Worm (Caenorhabditis elegans) whole organism, late embryonic: ENCODE measurements around the gene F15A4.10.

Source experiments
- ceh-31 ChIP-seq: sonication (generic microtip); optimal IDR thresholded peaks from 2 replicates; lab custom pipeline; 2016; ENCODE audit warnings: missing genetic modification characterization, missing compliant biosample characterization
- fkh-6 ChIP-seq: sonication (generic microtip); optimal IDR thresholded peaks from 2 replicates; lab custom pipeline; 2016; ENCODE audit warnings: missing genetic modification characterization, missing compliant biosample characterization
- nhr-11 ChIP-seq: fragments of 150-350 bp; optimal IDR thresholded peaks from 2 replicates; lab custom pipeline; 2014; ENCODE audit warnings: missing biosample characterization, missing genetic modification characterization
- pax-1 ChIP-seq: fragments of 150-350 bp; optimal IDR thresholded peaks from 2 replicates; lab custom pipeline; 2014; ENCODE audit warnings: missing biosample characterization, missing genetic modification characterization
- pqm-1 ChIP-seq: sonication (generic microtip); optimal IDR thresholded peaks from 2 replicates; lab custom pipeline; 2016; ENCODE audit warnings: missing genetic modification characterization, missing compliant biosample characterization
- tbx-2 ChIP-seq: sonication (generic microtip); optimal IDR thresholded peaks from 2 replicates; lab custom pipeline; 2016; ENCODE audit warnings: missing genetic modification characterization, missing compliant biosample characterization
- unc-55 ChIP-seq: sonication (generic microtip); optimal IDR thresholded peaks from 2 replicates; lab custom pipeline; 2017; ENCODE audit warnings: missing biosample characterization, missing genetic modification reagents, missing genetic modification characterization

DNA sequence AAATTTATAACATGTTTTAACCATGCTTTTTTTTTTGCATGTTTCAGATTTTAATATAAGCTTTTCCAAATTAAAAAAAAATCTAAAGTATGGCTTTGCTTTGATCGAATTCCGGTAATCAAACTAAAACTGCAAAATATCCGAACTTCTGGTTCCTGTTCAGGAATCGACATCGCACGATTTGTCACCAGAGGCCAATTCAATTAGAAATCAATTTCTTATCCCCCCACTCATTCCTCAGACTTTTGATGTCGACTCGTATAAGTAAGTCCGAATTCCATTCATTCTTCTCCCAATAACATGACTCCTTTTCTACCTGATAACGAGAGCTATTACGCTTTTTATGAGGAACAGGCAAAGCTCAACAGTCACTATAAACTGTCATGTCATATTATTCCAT, 36.7 kb downstream of the F15A4.10 start, which contains the start of gene srh-27:
- no peak for TF ChIP-seq ceh-31 (tag; lab: Kevin White, UChicago)
- no peak for TF ChIP-seq fkh-6 (tag; lab: Kevin White, UChicago)
- TF ChIP-seq nhr-11 (tag; lab: Kevin White, UChicago), result no peak
- no peak for TF ChIP-seq pax-1 (tag; lab: Kevin White, UChicago)
- TF ChIP-seq tbx-2, result no peak
- TF ChIP-seq unc-55 (GFP tag; lab: Kevin White, UChicago), result no peak
- no peak for TF ChIP-seq pqm-1 (tag; lab: Kevin White, UChicago)
